Worm (Caenorhabditis elegans): ENCODE results near the gene D1086.12.

- no peak for TF ChIP-seq R02D3.7 (tag; optimal IDR thresholded peaks at IDR 0.05)
- TF ChIP-seq elt-2 (tag; optimal IDR thresholded peaks at IDR 0.05), result no peak
- no peak for TF ChIP-seq ceh-16 (tag; optimal IDR thresholded peaks at IDR 0.05)
- no peak for TF ChIP-seq ZK546.5 (tag; optimal IDR thresholded peaks at IDR 0.05)
- TF ChIP-seq nhr-12 (tag; optimal IDR thresholded peaks at IDR 0.05), result no peak
- TF ChIP-seq ama-1 (optimal IDR thresholded peaks at IDR 0.05), result no peak
- no peak for TF ChIP-seq lin-15B (tag; optimal IDR thresholded peaks at IDR 0.05)
- no peak for TF ChIP-seq nhr-25 (tag; optimal IDR thresholded peaks at IDR 0.05)
- no peak for TF ChIP-seq pqm-1 (tag; optimal IDR thresholded peaks at IDR 0.05)
- TF ChIP-seq fos-1 (tag; optimal IDR thresholded peaks at IDR 0.05), result no peak
Observed at ce11 chrV:14120674-14121073, 19.7 kb downstream of the D1086.12 start.

Data from whole organism, L3 larva.